Worm (Caenorhabditis elegans) whole organism, L1 larva: ENCODE measurements around the gene T28C6.10.

ENCODE experiments used
- nhr-76 ChIP-seq: sonication (generic microtip); optimal IDR thresholded peaks from 2 replicates; lab custom pipeline; 2017; ENCODE audit warnings: missing biosample characterization, missing genetic modification characterization
- unc-30 ChIP-seq: sonication (generic microtip); optimal IDR thresholded peaks from 2 replicates; lab custom pipeline; 2017; ENCODE audit warnings: missing biosample characterization, missing genetic modification characterization

ce11 chrIV:8813614-8814013 is 4.1 kb upstream of the T28C6.10 start, which contains the start of gene exc-5:
- TF ChIP-seq nhr-76 (no peak), unc-30 (tag; lab: Kevin White, UChicago) (no peak)
